ENCODE assay signal across 4 fruit fly cellular contexts in genomic region chr3L:18204366-18204765, dm6.
TF ChIP-seq lines count a peak whose summit lies in the region.

No protein-coding gene starts in this region.

- TF ChIP-seq CTCF in whole organism, embryonic (GFP tag; optimal IDR thresholded peaks at IDR 0.05; lab: Kevin White, UChicago), result no peak

TF ChIP-seq in whole organism, adult, 20 proteins besides CTCF, POLR2A, EP300 and RAD21:
- TF ChIP-seq tj (GFP tag; optimal IDR thresholded peaks at IDR 0.05; lab: Kevin White, UChicago) (peak; percentile 17), CG12768 (GFP tag; optimal IDR thresholded peaks at IDR 0.05; lab: Kevin White, UChicago) (no peak)

TF ChIP-seq in whole organism, embryonic, 481 proteins besides CTCF, POLR2A, EP300 and RAD21:
- TF ChIP-seq Kr (GFP tag; optimal IDR thresholded peaks at IDR 0.05; lab: Kevin White, UChicago), result no peak
- TF ChIP-seq bowl (GFP tag; IDR thresholded peaks at IDR 0.05; lab: Robert Waterston, UW), result no peak
- TF ChIP-seq vvl (GFP tag; IDR thresholded peaks at IDR 0.05; lab: Robert Waterston, UW), result peak; percentile 1; the same call in 1 of the 2 replicates
- TF ChIP-seq CG18476 (GFP tag; optimal IDR thresholded peaks at IDR 0.05; lab: Kevin White, UChicago), result no peak
- no peak for TF ChIP-seq fd3F (GFP tag; optimal IDR thresholded peaks at IDR 0.05; lab: Kevin White, UChicago)
- TF ChIP-seq hth (optimal IDR thresholded peaks at IDR 0.05; lab: Kevin White, UChicago), result no peak
- peak; percentile 84; the same call in 2 of the 3 replicates for TF ChIP-seq CG2199 (GFP tag; IDR thresholded peaks at IDR 0.05; lab: Robert Waterston, UW)
- no peak for TF ChIP-seq H2.0 (GFP tag; IDR thresholded peaks at IDR 0.05; lab: Robert Waterston, UW)
- peak; percentile 54 for TF ChIP-seq sqz (GFP tag; optimal IDR thresholded peaks at IDR 0.05; lab: Kevin White, UChicago)
- TF ChIP-seq Doc3 (GFP tag; IDR thresholded peaks at IDR 0.05; lab: Robert Waterston, UW; ENCODE audit: partially characterized antibody), result no peak
- TF ChIP-seq mirr (GFP tag; optimal IDR thresholded peaks at IDR 0.05; lab: Kevin White, UChicago), result no peak
- TF ChIP-seq CG8478 (optimal IDR thresholded peaks at IDR 0.05; lab: Kevin White, UChicago), result no peak
- peak; percentile 82 for TF ChIP-seq crol (GFP tag; IDR thresholded peaks at IDR 0.05; lab: Robert Waterston, UW)
- no peak for TF ChIP-seq Sin3A (optimal IDR thresholded peaks at IDR 0.05; lab: Kevin White, UChicago)
- TF ChIP-seq lbe (GFP tag; optimal IDR thresholded peaks at IDR 0.05; lab: Kevin White, UChicago), result no peak
- no peak for TF ChIP-seq Elba2 (GFP tag; optimal IDR thresholded peaks at IDR 0.05; lab: Kevin White, UChicago)
- TF ChIP-seq jigr1 (GFP tag; IDR thresholded peaks at IDR 0.05; lab: Robert Waterston, UW), result no peak
- TF ChIP-seq CkIIα-i1 (GFP tag; IDR thresholded peaks at IDR 0.05; lab: Robert Waterston, UW), result no peak
- peak; percentile 95 for TF ChIP-seq CG4360 (GFP tag; IDR thresholded peaks at IDR 0.05; lab: Robert Waterston, UW)
- TF ChIP-seq CG12659 (GFP tag; optimal IDR thresholded peaks at IDR 0.05; lab: Kevin White, UChicago), result no peak
- TF ChIP-seq CG6791 (GFP tag; IDR thresholded peaks at IDR 0.05; lab: Robert Waterston, UW; ENCODE audit: partially characterized antibody), result 0 out of 3 replicates have a peak, but pooled peaks have one; percentile 6
- TF ChIP-seq Bgb (GFP tag; IDR thresholded peaks at IDR 0.05; lab: Robert Waterston, UW; ENCODE audit: partially characterized antibody), result no peak
- TF ChIP-seq p53 (GFP tag; optimal IDR thresholded peaks at IDR 0.05; lab: Kevin White, UChicago), result no peak
- peak; percentile 7 for TF ChIP-seq CG12769 (tag; optimal IDR thresholded peaks at IDR 0.05; lab: Kevin White, UChicago)
- TF ChIP-seq Drgx (GFP tag; IDR thresholded peaks at IDR 0.05; lab: Robert Waterston, UW), result 0 out of 2 replicates have a peak, but pooled peaks have one; percentile 6
- TF ChIP-seq CG2889 (GFP tag; IDR thresholded peaks at IDR 0.05; lab: Robert Waterston, UW), result no peak
- peak; percentile 83 for TF ChIP-seq kni (GFP tag; optimal IDR thresholded peaks at IDR 0.05; lab: Kevin White, UChicago)
- no peak for TF ChIP-seq wdn (GFP tag; IDR thresholded peaks at IDR 0.05; lab: Robert Waterston, UW)
- no peak for TF ChIP-seq CG17912 (GFP tag; optimal IDR thresholded peaks at IDR 0.05; lab: Kevin White, UChicago)
- TF ChIP-seq CG1024 (GFP tag; IDR thresholded peaks at IDR 0.05; lab: Robert Waterston, UW), result no peak

TF ChIP-seq in whole organism, prepupa, 60 proteins besides CTCF, POLR2A, EP300 and RAD21:
- TF ChIP-seq ss (GFP tag; optimal IDR thresholded peaks at IDR 0.05; lab: Kevin White, UChicago) (peak; percentile 16 to 42), CG3919 (GFP tag; optimal IDR thresholded peaks at IDR 0.05; lab: Kevin White, UChicago) (no peak), CG9139 (GFP tag; optimal IDR thresholded peaks at IDR 0.05; lab: Kevin White, UChicago) (no peak), CG6163 (GFP tag; IDR thresholded peaks at IDR 0.05; lab: Robert Waterston, UW) (peak; percentile 22; the same call in 1 of the 3 replicates)
TF ChIP-seq in whole organism, prepupa: peak in this region for 2.

TF ChIP-seq in whole organism, pupa, 21 proteins besides CTCF, POLR2A, EP300 and RAD21:
- TF ChIP-seq fd96Ca (GFP tag; IDR thresholded peaks at IDR 0.05; lab: Robert Waterston, UW) (no peak), EcR (GFP tag; optimal IDR thresholded peaks at IDR 0.05; lab: Kevin White, UChicago) (peak; percentile 1), Pif1B (GFP tag; optimal IDR thresholded peaks at IDR 0.05; lab: Kevin White, UChicago) (no peak), CG15710 (tag; optimal IDR thresholded peaks at IDR 0.05; lab: Kevin White, UChicago) (no peak), CG32121 (GFP tag; IDR thresholded peaks at IDR 0.05; lab: Robert Waterston, UW) (no peak), CG14655 (GFP tag; optimal IDR thresholded peaks at IDR 0.05; lab: Kevin White, UChicago) (no peak), CG4496 (GFP tag; IDR thresholded peaks at IDR 0.05; lab: Robert Waterston, UW) (no peak)
TF ChIP-seq in whole organism, pupa: peak in this region for 1.
